Fruit fly (Drosophila melanogaster) whole organism, embryonic: ENCODE results near the gene shd.

ENCODE experiments used
- CG12236 ChIP-seq: fragments of 200-800 bp; sonication (Bioruptor generic); optimal IDR thresholded peaks from 2 replicates; lab custom pipeline; 2016; ENCODE audit warnings: missing biosample characterization, missing genetic modification characterization
- CG1233 ChIP-seq: fragments of 200-800 bp; sonication (Bioruptor generic); optimal IDR thresholded peaks from 4 replicates; lab custom pipeline; 2018; ENCODE audit warnings: missing biosample characterization, mild to moderate bottlenecking, missing genetic modification characterization
- CG12391 ChIP-seq: fragments of 200-800 bp; sonication (Bioruptor generic); optimal IDR thresholded peaks from 3 replicates; lab custom pipeline; 2018; ENCODE audit warnings: missing biosample characterization, mild to moderate bottlenecking, missing genetic modification characterization, moderate library complexity
- CG12659 ChIP-seq: fragments of 200-800 bp; sonication (Bioruptor generic); optimal IDR thresholded peaks from 3 replicates; lab custom pipeline; 2017; ENCODE audit warnings: mild to moderate bottlenecking, missing biosample characterization, missing genetic modification reagents, missing genetic modification characterization
- CG13624 ChIP-seq: fragments of 200-800 bp; sonication (Bioruptor generic); optimal IDR thresholded peaks from 2 replicates; lab custom pipeline; 2016; ENCODE audit warnings: missing biosample characterization, missing genetic modification characterization
- CG14014 ChIP-seq: fragments of 200-800 bp; sonication (Bioruptor generic); IDR thresholded peaks from 2 replicates; pipeline ENCODE4 v1.3.6; 2022; ENCODE audit warnings: missing biosample characterization, missing genetic modification characterization
- CG14050 ChIP-seq: fragments of 200-800 bp; sonication (Bioruptor generic); IDR thresholded peaks from 3 replicates; pipeline ENCODE4 v1.3.6; 2022; ENCODE audit warnings: missing biosample characterization, missing genetic modification characterization
- CG18476 ChIP-seq: fragments of 200-800 bp; sonication (Bioruptor generic); optimal IDR thresholded peaks from 2 replicates; lab custom pipeline; 2016; ENCODE audit warnings: missing biosample characterization, mild to moderate bottlenecking, missing genetic modification characterization
- CG2120 ChIP-seq: fragments of 200-800 bp; sonication (Bioruptor generic); optimal IDR thresholded peaks from 3 replicates; lab custom pipeline; 2016; ENCODE audit warnings: missing biosample characterization, missing genetic modification characterization
- CG2199 ChIP-seq: fragments of 200-800 bp; sonication (Bioruptor generic); IDR thresholded peaks from 3 replicates; pipeline ENCODE4 v1.3.6; 2022; ENCODE audit warnings: missing biosample characterization, missing genetic modification characterization
- CG30403 ChIP-seq: fragments of 200-800 bp; sonication (Bioruptor generic); optimal IDR thresholded peaks from 3 replicates; lab custom pipeline; 2016; ENCODE audit warnings: missing biosample characterization, missing genetic modification characterization
- CG31441 ChIP-seq: fragments of 200-800 bp; sonication (Bioruptor generic); IDR thresholded peaks from 2 replicates; pipeline ENCODE4 v1.3.6; 2022; ENCODE audit warnings: missing biosample characterization, missing genetic modification characterization
- CG3163 ChIP-seq: fragments of 200-800 bp; sonication (Bioruptor generic); optimal IDR thresholded peaks from 3 replicates; lab custom pipeline; 2016; ENCODE audit warnings: missing biosample characterization, missing genetic modification characterization
- CG4328 ChIP-seq: fragments of 200-800 bp; sonication (Bioruptor generic); optimal IDR thresholded peaks from 3 replicates; lab custom pipeline; 2017; ENCODE audit warnings: missing biosample characterization, missing genetic modification reagents, missing genetic modification characterization
- CG6272 ChIP-seq: fragments of 200-800 bp; sonication (Bioruptor generic); IDR thresholded peaks from 2 replicates; pipeline ENCODE4 v1.3.6; 2022; ENCODE audit warnings: missing biosample characterization, missing genetic modification characterization
- CG6654 ChIP-seq: fragments of 200-800 bp; sonication (Bioruptor generic); optimal IDR thresholded peaks from 2 replicates; lab custom pipeline; 2017; ENCODE audit warnings: missing biosample characterization, mild to moderate bottlenecking, missing genetic modification characterization
- CG6689 ChIP-seq: fragments of 200-800 bp; sonication (Bioruptor generic); IDR thresholded peaks from 2 replicates; pipeline ENCODE4 v1.3.6; 2022; ENCODE audit warnings: missing biosample characterization, missing genetic modification characterization
- CG8290 ChIP-seq, 3 experiments: fragments of 200-800 bp; sonication (Bioruptor generic); optimal IDR thresholded peaks; 2 replicates each; lab custom pipeline; 2016 to 2019; ENCODE audit warnings: missing biosample characterization in 3 of 3, missing genetic modification characterization in 3 of 3, mild to moderate bottlenecking in 2 of 3, moderate library complexity in 1 of 3
- CG8359 ChIP-seq: fragments of 200-800 bp; sonication (Bioruptor generic); optimal IDR thresholded peaks from 2 replicates; lab custom pipeline; 2017; ENCODE audit warnings: missing biosample characterization, mild to moderate bottlenecking, missing genetic modification characterization, borderline replicate concordance
- CG9727 ChIP-seq: fragments of 200-800 bp; sonication (Bioruptor generic); optimal IDR thresholded peaks from 3 replicates; lab custom pipeline; 2017; ENCODE audit warnings: missing biosample characterization, mild to moderate bottlenecking, missing genetic modification characterization
- CG9932 ChIP-seq: fragments of 200-800 bp; sonication (Bioruptor generic); IDR thresholded peaks from 2 replicates; pipeline ENCODE4 v1.3.6; 2022; ENCODE audit warnings: missing biosample characterization, missing genetic modification characterization
- Chrac-16 ChIP-seq: fragments of 200-800 bp; sonication (Bioruptor generic); optimal IDR thresholded peaks from 3 replicates; lab custom pipeline; 2016; ENCODE audit warnings: missing biosample characterization, missing genetic modification characterization
- D19A ChIP-seq: fragments of 200-800 bp; optimal IDR thresholded peaks from 3 replicates; lab custom pipeline; 2019; ENCODE audit warnings: missing biosample characterization, mild to moderate bottlenecking, missing genetic modification characterization, moderate library complexity
- Dek ChIP-seq: fragments of 200-800 bp; sonication (Bioruptor generic); optimal IDR thresholded peaks from 3 replicates; lab custom pipeline; 2019; ENCODE audit warnings: missing biosample characterization, mild to moderate bottlenecking, missing genetic modification characterization, moderate library complexity
- Eip74EF ChIP-seq, 2 experiments: fragments of 200-800 bp in 1 of 2; fragments of >200 bp in 1 of 2; sonication (Bioruptor generic) in 1 of 2; optimal IDR thresholded peaks; 2 replicates each; lab custom pipeline; 2017 to 2019; ENCODE audit warnings: missing biosample characterization in 2 of 2, missing genetic modification characterization in 2 of 2, mild to moderate bottlenecking in 1 of 2, moderate library complexity in 1 of 2
- Fer1 ChIP-seq: fragments of 200-800 bp; sonication (Bioruptor generic); optimal IDR thresholded peaks from 2 replicates; lab custom pipeline; 2017; ENCODE audit warnings: missing biosample characterization, mild to moderate bottlenecking, missing genetic modification characterization
- HHEX ChIP-seq: fragments of 200-800 bp; sonication (Bioruptor generic); optimal IDR thresholded peaks from 3 replicates; lab custom pipeline; 2017; ENCODE audit warnings: missing biosample characterization, mild to moderate bottlenecking, missing genetic modification characterization, missing genetic modification reagents
- HLHmδ ChIP-seq: fragments of 200-800 bp; sonication (Bioruptor generic); optimal IDR thresholded peaks from 2 replicates; lab custom pipeline; 2018; ENCODE audit warnings: missing biosample characterization, mild to moderate bottlenecking, missing genetic modification characterization, moderate library complexity
- Hr51 ChIP-seq, 2 experiments: fragments of 200-800 bp; sonication (Bioruptor generic); optimal IDR thresholded peaks; 2 replicates in 1 of 2; 3 replicates in 1 of 2; lab custom pipeline; 2016 to 2018; ENCODE audit warnings: missing biosample characterization in 2 of 2, missing genetic modification characterization in 2 of 2, mild to moderate bottlenecking in 1 of 2, moderate library complexity in 1 of 2
- Nf-YB ChIP-seq: fragments of 200-800 bp; sonication (Bioruptor generic); optimal IDR thresholded peaks from 3 replicates; lab custom pipeline; 2019; ENCODE audit warnings: missing biosample characterization, mild to moderate bottlenecking, missing genetic modification characterization, moderate library complexity
- Oaz ChIP-seq: fragments of 200-800 bp; sonication (Bioruptor generic); IDR thresholded peaks from 2 replicates; pipeline ENCODE4 v1.3.6; 2022; ENCODE audit warnings: missing biosample characterization, missing genetic modification characterization
- Sox102F ChIP-seq: fragments of 200-800 bp; sonication (Bioruptor generic); optimal IDR thresholded peaks from 2 replicates; lab custom pipeline; 2018; ENCODE audit warnings: missing biosample characterization, mild to moderate bottlenecking, missing genetic modification characterization, moderate library complexity
- abd-A ChIP-seq: fragments of 200-800 bp; sonication (Bioruptor generic); optimal IDR thresholded peaks from 3 replicates; lab custom pipeline; 2019; ENCODE audit warnings: missing biosample characterization, mild to moderate bottlenecking, missing genetic modification characterization, moderate library complexity
- ac ChIP-seq: fragments of 200-800 bp; sonication (Bioruptor generic); optimal IDR thresholded peaks from 3 replicates; lab custom pipeline; 2017; ENCODE audit warnings: missing biosample characterization, mild to moderate bottlenecking, missing genetic modification characterization
- bigmax ChIP-seq: fragments of 200-800 bp; sonication (Bioruptor generic); optimal IDR thresholded peaks from 2 replicates; lab custom pipeline; 2018; ENCODE audit warnings: missing biosample characterization, mild to moderate bottlenecking, missing genetic modification characterization
- chif ChIP-seq, 2 experiments: fragments of 200-800 bp; sonication (Bioruptor generic); optimal IDR thresholded peaks; 3 replicates each; lab custom pipeline; 2016; ENCODE audit warnings: missing biosample characterization in 2 of 2, missing genetic modification characterization in 2 of 2
- croc ChIP-seq: fragments of 200-800 bp; sonication (Bioruptor generic); conservative IDR thresholded peaks from 3 replicates; pipeline ENCODE4 v1.3.6; 2022; ENCODE audit warnings: missing biosample characterization, missing genetic modification characterization
- dan ChIP-seq: fragments of 200-800 bp; sonication (Bioruptor generic); IDR thresholded peaks from 2 replicates; pipeline ENCODE4 v1.3.6; 2022; ENCODE audit warnings: missing biosample characterization, missing genetic modification characterization
- danr ChIP-seq: fragments of 200-800 bp; sonication (Bioruptor generic); IDR thresholded peaks from 2 replicates; pipeline ENCODE4 v1.3.6; 2022; ENCODE audit warnings: missing biosample characterization, missing genetic modification characterization
- en ChIP-seq: fragments of 200-800 bp; sonication (Bioruptor generic); optimal IDR thresholded peaks from 2 replicates; lab custom pipeline; 2016; ENCODE audit warnings: missing biosample characterization, missing genetic modification characterization
- eyg ChIP-seq: fragments of 200-800 bp; sonication (Bioruptor generic); optimal IDR thresholded peaks from 3 replicates; lab custom pipeline; 2016; ENCODE audit warnings: missing biosample characterization, missing genetic modification characterization
- kah ChIP-seq: fragments of 200-800 bp; sonication (Bioruptor generic); optimal IDR thresholded peaks from 2 replicates; lab custom pipeline; 2018; ENCODE audit warnings: missing biosample characterization, mild to moderate bottlenecking, missing genetic modification characterization
- lilli ChIP-seq: fragments of 200-800 bp; sonication (Bioruptor generic); optimal IDR thresholded peaks from 3 replicates; lab custom pipeline; 2016; ENCODE audit warnings: missing biosample characterization, missing genetic modification characterization
- p53 ChIP-seq: fragments of 200-800 bp; sonication (Bioruptor generic); optimal IDR thresholded peaks from 2 replicates; lab custom pipeline; 2016; ENCODE audit warnings: missing biosample characterization, missing genetic modification characterization
- repo ChIP-seq: fragments of 200-800 bp; sonication (Bioruptor generic); optimal IDR thresholded peaks from 2 replicates; lab custom pipeline; 2016; ENCODE audit warnings: missing biosample characterization, missing genetic modification characterization
- scrt ChIP-seq: fragments of 200-800 bp; sonication (Bioruptor generic); optimal IDR thresholded peaks from 2 replicates; lab custom pipeline; 2018; ENCODE audit warnings: missing biosample characterization, mild to moderate bottlenecking, missing genetic modification characterization, moderate library complexity
- sim ChIP-seq: fragments of 200-800 bp; sonication (Bioruptor generic); IDR thresholded peaks from 2 replicates; pipeline ENCODE4 v1.3.6; 2022; ENCODE audit warnings: missing biosample characterization, missing genetic modification characterization
- slou ChIP-seq: fragments of 200-800 bp; sonication (Bioruptor generic); optimal IDR thresholded peaks from 3 replicates; lab custom pipeline; 2016; ENCODE audit warnings: missing biosample characterization, missing genetic modification characterization
- zf30C ChIP-seq: fragments of 200-800 bp; sonication (Bioruptor generic); optimal IDR thresholded peaks from 3 replicates; lab custom pipeline; 2018; ENCODE audit warnings: missing biosample characterization, mild to moderate bottlenecking, missing genetic modification characterization

shd gene

dm6 chr3L:14634019-14634772, 19.9 kb downstream of the shd start (continued):
- TF ChIP-seq Chrac-16 (GFP tag; lab: Kevin White, UChicago) (peak; percentile 9), CG12236 (GFP tag; lab: Kevin White, UChicago) (no peak), CG1233 (GFP tag; lab: Kevin White, UChicago) (no peak), CG6654 (no peak), Nf-YB (GFP tag; lab: Kevin White, UChicago) (no peak), CG8359 (GFP tag; lab: Kevin White, UChicago) (no peak), CG4328 (GFP tag; lab: Kevin White, UChicago) (no peak), bigmax (GFP tag; lab: Kevin White, UChicago) (no peak), CG2120 (GFP tag; lab: Kevin White, UChicago) (peak; percentile 4), Sox102F (GFP tag; lab: Kevin White, UChicago) (peak; percentile 43), CG31441 (GFP tag; lab: Robert Waterston, UW) (0 out of 2 replicates have a peak, but pooled peaks have one; percentile 39), CG12659 (no peak), HLHmδ (GFP tag; lab: Kevin White, UChicago) (no peak), CG9932 (GFP tag; lab: Robert Waterston, UW) (no peak), CG14014 (no peak), CG6689 (0 out of 2 replicates have a peak, but pooled peaks have one; percentile 21), CG13624 (no peak), kah (GFP tag; lab: Kevin White, UChicago) (no peak), D19A (tag; lab: Kevin White, UChicago) (no peak), abd-A (tag; lab: Kevin White, UChicago) (no peak), lilli (GFP tag; lab: Kevin White, UChicago) (peak; percentile 27), CG8290 (GFP tag; optimal IDR thresholded peaks at IDR 0.05; lab: Kevin White, UChicago) (no peak), CG8290 (tag; optimal IDR thresholded peaks at IDR 0.05; lab: Kevin White, UChicago) (peak in 1 of 2 experiments; percentile 2), dan (GFP tag; lab: Robert Waterston, UW) (no peak), Dek (no peak), Oaz (GFP tag; lab: Robert Waterston, UW) (no peak), croc (GFP tag; lab: Robert Waterston, UW) (no peak), CG12391 (tag; lab: Kevin White, UChicago) (peak; percentile 25), CG18476 (GFP tag; lab: Kevin White, UChicago) (no peak), Eip74EF (GFP tag; optimal IDR thresholded peaks at IDR 0.05; lab: Kevin White, UChicago) (no peak), CG9727 (GFP tag; lab: Kevin White, UChicago) (peak; percentile 7), scrt (no peak), repo (GFP tag; lab: Kevin White, UChicago) (no peak), HHEX (peak; percentile 4), sim (GFP tag; lab: Robert Waterston, UW) (no peak), en (GFP tag; lab: Kevin White, UChicago) (peak; percentile 16), chif (GFP tag; optimal IDR thresholded peaks at IDR 0.05; lab: Kevin White, UChicago) (peak in 1 of 2 experiments; percentile 55), Fer1 (no peak), p53 (GFP tag; lab: Kevin White, UChicago) (no peak), CG2199 (GFP tag; lab: Robert Waterston, UW) (no peak), CG6272 (GFP tag; lab: Robert Waterston, UW) (no peak; the same call in 1 of the 2 replicates), zf30C (GFP tag; lab: Kevin White, UChicago) (no peak), CG14050 (GFP tag; lab: Robert Waterston, UW) (no peak), eyg (GFP tag; lab: Kevin White, UChicago) (no peak), ac (GFP tag; lab: Kevin White, UChicago) (no peak), slou (GFP tag; lab: Kevin White, UChicago) (no peak), CG3163 (GFP tag; lab: Kevin White, UChicago) (no peak), danr (no peak), Hr51 (GFP tag; optimal IDR thresholded peaks at IDR 0.05; lab: Kevin White, UChicago) (peak in 1 of 2 experiments; percentile 19), CG30403 (peak; percentile 29)
